Worm (Caenorhabditis elegans) whole organism, mixed stage, embryonic: ENCODE measurements around the gene F26F12.5.

Experiments
- ces-1 ChIP-seq: fragments of 150-350 bp; optimal IDR thresholded peaks from 2 replicates; lab custom pipeline; 2014; ENCODE audit warnings: missing biosample characterization, missing genetic modification reagents, missing genetic modification characterization
- elt-3 ChIP-seq: fragments of 150-350 bp; optimal IDR thresholded peaks from 2 replicates; lab custom pipeline; 2014; ENCODE audit warnings: missing biosample characterization, missing genetic modification characterization
- lsy-2 ChIP-seq: fragments of 150-350 bp; optimal IDR thresholded peaks from 2 replicates; lab custom pipeline; 2014; ENCODE audit warnings: missing biosample characterization, missing genetic modification characterization
- mep-1 ChIP-seq: fragments of 150-350 bp; optimal IDR thresholded peaks from 2 replicates; lab custom pipeline; 2017; ENCODE audit warnings: missing biosample characterization, missing genetic modification reagents, missing genetic modification characterization, inconsistent platforms
- nhr-237 ChIP-seq: fragments of 150-350 bp; optimal IDR thresholded peaks from 2 replicates; lab custom pipeline; 2014; ENCODE audit warnings: missing biosample characterization, missing genetic modification characterization
- nhr-28 ChIP-seq: fragments of 150-350 bp; optimal IDR thresholded peaks from 2 replicates; lab custom pipeline; 2014; ENCODE audit warnings: missing biosample characterization, missing genetic modification characterization
- nhr-76 ChIP-seq: sonication (generic microtip); optimal IDR thresholded peaks from 2 replicates; lab custom pipeline; 2017; ENCODE audit warnings: missing biosample characterization, missing genetic modification characterization
- pha-4 ChIP-seq: fragments of 150-350 bp; optimal IDR thresholded peaks from 2 replicates; lab custom pipeline; 2018; ENCODE audit warnings: missing biosample characterization, missing genetic modification reagents, missing genetic modification characterization
- snpc-4 ChIP-seq: fragments of 150-350 bp; optimal IDR thresholded peaks from 2 replicates; lab custom pipeline; 2014; ENCODE audit warnings: missing biosample characterization, missing genetic modification characterization
- sptf-1 ChIP-seq: sonication (generic microtip); optimal IDR thresholded peaks from 2 replicates; lab custom pipeline; 2017; ENCODE audit warnings: mild to moderate bottlenecking, missing genetic modification characterization, moderate library complexity, missing compliant biosample characterization
- unc-120 ChIP-seq: sonication (generic microtip); optimal IDR thresholded peaks from 2 replicates; lab custom pipeline; 2017; ENCODE audit warnings: missing genetic modification characterization, missing compliant biosample characterization; ENCODE audit not compliant: poor library complexity, severe bottlenecking
- unc-62 ChIP-seq: fragments of 150-350 bp; optimal IDR thresholded peaks from 2 replicates; lab custom pipeline; 2014; ENCODE audit warnings: missing biosample characterization, missing genetic modification reagents, missing genetic modification characterization
- ztf-11 ChIP-seq: fragments of 150-350 bp; optimal IDR thresholded peaks from 2 replicates; lab custom pipeline; 2014; ENCODE audit warnings: missing biosample characterization, missing genetic modification characterization

DNA sequence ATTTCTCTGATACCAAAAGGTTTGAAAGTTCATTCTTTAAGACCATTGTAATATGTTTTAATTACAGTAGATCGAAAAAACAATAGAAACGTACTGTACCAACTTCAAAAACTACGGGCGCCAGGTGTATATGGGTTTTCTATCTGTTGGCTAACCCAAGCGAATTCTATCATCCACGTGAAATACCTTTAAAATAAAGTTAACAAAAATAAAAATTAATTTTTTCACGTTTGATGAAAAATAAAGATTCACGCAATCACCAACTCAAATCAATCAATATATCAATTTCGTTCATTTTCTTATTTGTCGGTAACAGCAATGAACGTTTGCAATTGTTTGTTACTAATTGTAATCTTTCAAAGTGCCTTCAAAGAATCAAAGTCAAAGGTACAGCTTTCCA is 42.1 kb upstream of the F26F12.5 start, which contains the start of gene C04E6.4:
- TF ChIP-seq ces-1 (GFP tag; lab: Kevin White, UChicago) (no peak), unc-120 (tag; lab: Kevin White, UChicago) (no peak), nhr-28 (tag; lab: Kevin White, UChicago) (no peak), elt-3 (tag; lab: Kevin White, UChicago) (no peak), snpc-4 (tag; lab: Kevin White, UChicago) (no peak), nhr-237 (tag; lab: Kevin White, UChicago) (no peak), ztf-11 (tag; lab: Kevin White, UChicago) (no peak), pha-4 (tag; lab: Kevin White, UChicago) (no peak), sptf-1 (tag; lab: Kevin White, UChicago) (no peak), lsy-2 (tag; lab: Kevin White, UChicago) (no peak), mep-1 (no peak), unc-62 (no peak), nhr-76 (tag; lab: Kevin White, UChicago) (no peak)
